Fruit fly (Drosophila melanogaster): ENCODE data around the gene jar.
A peak's percentile ranks its signal among the peaks of the same experiment; 100 is the strongest.

Gene jar

dm6 chr3R:24298534-24298936 lies 27.5 kb upstream of the jar start (continued):
- TF ChIP-seq rib (GFP tag; IDR thresholded peaks at IDR 0.05): no peak
- peak; percentile 38 for TF ChIP-seq gcm (GFP tag; optimal IDR thresholded peaks at IDR 0.05)
- no peak for TF ChIP-seq CG34376 (GFP tag; optimal IDR thresholded peaks at IDR 0.05)
- TF ChIP-seq sd (tag; optimal IDR thresholded peaks at IDR 0.05): peak; percentile 24
- no peak for TF ChIP-seq lov (optimal IDR thresholded peaks at IDR 0.05)
- TF ChIP-seq lov (GFP tag; IDR thresholded peaks at IDR 0.05): no peak
- TF ChIP-seq bigmax (GFP tag; optimal IDR thresholded peaks at IDR 0.05): no peak
- TF ChIP-seq Six4 (GFP tag; optimal IDR thresholded peaks at IDR 0.05): no peak
- TF ChIP-seq CG32767 (GFP tag; IDR thresholded peaks at IDR 0.05): no peak
- no peak for TF ChIP-seq cato (GFP tag; optimal IDR thresholded peaks at IDR 0.05; ENCODE audit: borderline replicate concordance)
- no peak for TF ChIP-seq Nf-YC (tag; optimal IDR thresholded peaks at IDR 0.05)
- TF ChIP-seq CG2199 (GFP tag; IDR thresholded peaks at IDR 0.05): no peak
- no peak for TF ChIP-seq sna (GFP tag; IDR thresholded peaks at IDR 0.05; ENCODE audit: partially characterized antibody)
- peak; percentile 30 for TF ChIP-seq Ssrp (tag; optimal IDR thresholded peaks at IDR 0.05)
- TF ChIP-seq tna (GFP tag; IDR thresholded peaks at IDR 0.05; ENCODE audit: partially characterized antibody): no peak
- TF ChIP-seq mam (GFP tag; optimal IDR thresholded peaks at IDR 0.05): no peak
- no peak for TF ChIP-seq wdn (GFP tag; IDR thresholded peaks at IDR 0.05)
- TF ChIP-seq Ets65A (GFP tag): no peak
- no peak for TF ChIP-seq her (GFP tag; optimal IDR thresholded peaks at IDR 0.05)
- TF ChIP-seq CG3847 (GFP tag; IDR thresholded peaks at IDR 0.05): no peak
- TF ChIP-seq CG7786 (GFP tag; optimal IDR thresholded peaks at IDR 0.05): no peak
- no peak for TF ChIP-seq D (optimal IDR thresholded peaks at IDR 0.05)
- no peak for TF ChIP-seq D (GFP tag; optimal IDR thresholded peaks at IDR 0.05)
- TF ChIP-seq CG4730 (GFP tag; IDR thresholded peaks at IDR 0.05): no peak
- TF ChIP-seq CG6791 (GFP tag; IDR thresholded peaks at IDR 0.05; ENCODE audit: partially characterized antibody): no peak
- TF ChIP-seq CG6813 (GFP tag; optimal IDR thresholded peaks at IDR 0.05): peak; percentile 7
- no peak for TF ChIP-seq h (optimal IDR thresholded peaks at IDR 0.05)
- TF ChIP-seq Mes4 (GFP tag; optimal IDR thresholded peaks at IDR 0.05): no peak
- peak; percentile 18 for TF ChIP-seq zen (tag; optimal IDR thresholded peaks at IDR 0.05)
- TF ChIP-seq Ptx1 (GFP tag; IDR thresholded peaks at IDR 0.05): no peak
- no peak for TF ChIP-seq C15 (GFP tag; IDR thresholded peaks at IDR 0.05)
- TF ChIP-seq Sin3A (optimal IDR thresholded peaks at IDR 0.05): no peak
- TF ChIP-seq CG10654 (GFP tag; optimal IDR thresholded peaks at IDR 0.05): no peak
- TF ChIP-seq CG12942 (GFP tag; optimal IDR thresholded peaks at IDR 0.05): peak; percentile 7
- TF ChIP-seq exex (tag; optimal IDR thresholded peaks at IDR 0.05): no peak
- no peak for TF ChIP-seq CG5180 (GFP tag; optimal IDR thresholded peaks at IDR 0.05)
- TF ChIP-seq fd64A (GFP tag; optimal IDR thresholded peaks at IDR 0.05): no peak
- no peak for TF ChIP-seq sens-2 (GFP tag; IDR thresholded peaks at IDR 0.05)
- TF ChIP-seq disco-r (GFP tag; optimal IDR thresholded peaks at IDR 0.05): no peak
- TF ChIP-seq crol (GFP tag; IDR thresholded peaks at IDR 0.05): no peak
- no peak for TF ChIP-seq ttk (GFP tag; IDR thresholded peaks at IDR 0.05)
- no peak for TF ChIP-seq lbe (GFP tag; optimal IDR thresholded peaks at IDR 0.05)
- TF ChIP-seq stc (GFP tag; IDR thresholded peaks at IDR 0.05): peak; percentile 38; the same call in 1 of the 2 replicates
- no peak for TF ChIP-seq Dll (GFP tag; IDR thresholded peaks at IDR 0.05; ENCODE audit: partially characterized antibody)
- TF ChIP-seq hbn (GFP tag; IDR thresholded peaks at IDR 0.05; ENCODE audit: partially characterized antibody): no peak
- TF ChIP-seq Oli (tag; optimal IDR thresholded peaks at IDR 0.05): peak; percentile 35
- TF ChIP-seq ftz-f1 (GFP tag; optimal IDR thresholded peaks at IDR 0.05): no peak
- TF ChIP-seq NK7.1 (GFP tag; optimal IDR thresholded peaks at IDR 0.05): no peak
- TF ChIP-seq twi (tag; optimal IDR thresholded peaks at IDR 0.05): no peak
- TF ChIP-seq YL-1 (GFP tag; optimal IDR thresholded peaks at IDR 0.05): no peak
- TF ChIP-seq Hr39 (optimal IDR thresholded peaks at IDR 0.05): no peak
- no peak for TF ChIP-seq CG11085 (GFP tag; IDR thresholded peaks at IDR 0.05)
- no peak for TF ChIP-seq Neu2 (GFP tag; optimal IDR thresholded peaks at IDR 0.05; ENCODE audit: borderline replicate concordance)
- peak; percentile 62 for TF ChIP-seq D19A (tag; optimal IDR thresholded peaks at IDR 0.05)

All from whole organism, embryonic.